Fruit fly (Drosophila melanogaster) whole organism, pupa: ENCODE results near the gene CG7011.

Experiments
- CG10348 ChIP-seq: fragments of 200-800 bp; sonication (Bioruptor generic); IDR thresholded peaks from 2 replicates; pipeline ENCODE4 v1.3.6; 2022; ENCODE audit warnings: missing biosample characterization, missing genetic modification characterization
- CG12605 ChIP-seq: fragments of 200-800 bp; sonication (Bioruptor generic); IDR thresholded peaks from 2 replicates; pipeline ENCODE4 v1.3.6; 2022; ENCODE audit warnings: missing biosample characterization, missing genetic modification characterization
- CG13204 ChIP-seq: fragments of 200-800 bp; sonication (Bioruptor generic); optimal IDR thresholded peaks from 2 replicates; lab custom pipeline; 2018; ENCODE audit warnings: missing biosample characterization, mild to moderate bottlenecking, missing genetic modification characterization, moderate library complexity
- CG14655 ChIP-seq: fragments of 200-800 bp; sonication (Bioruptor generic); optimal IDR thresholded peaks from 3 replicates; lab custom pipeline; 2017; ENCODE audit warnings: mild to moderate bottlenecking, missing biosample characterization, missing genetic modification reagents, missing genetic modification characterization
- CG15710 ChIP-seq: fragments of 200-800 bp; sonication (Bioruptor generic); optimal IDR thresholded peaks from 2 replicates; lab custom pipeline; 2018; ENCODE audit warnings: missing biosample characterization, mild to moderate bottlenecking, missing genetic modification characterization, moderate library complexity
- CG17806 ChIP-seq: fragments of 200-800 bp; sonication (Bioruptor generic); optimal IDR thresholded peaks from 2 replicates; lab custom pipeline; 2018; ENCODE audit warnings: missing biosample characterization, mild to moderate bottlenecking, missing genetic modification characterization, moderate library complexity
- CG32121 ChIP-seq: fragments of 200-800 bp; sonication (Bioruptor generic); IDR thresholded peaks from 2 replicates; pipeline ENCODE4 v1.3.6; 2022; ENCODE audit warnings: missing biosample characterization, missing genetic modification characterization
- CG34367 ChIP-seq: fragments of 200-800 bp; sonication (Bioruptor generic); optimal IDR thresholded peaks from 2 replicates; lab custom pipeline; 2018; ENCODE audit warnings: missing biosample characterization, mild to moderate bottlenecking, missing genetic modification characterization
- CG4496 ChIP-seq: fragments of 200-800 bp; sonication (Bioruptor generic); IDR thresholded peaks from 3 replicates; pipeline ENCODE4 v1.3.6; 2022; ENCODE audit warnings: missing biosample characterization, missing genetic modification characterization
- CG8159 ChIP-seq: fragments of 200-800 bp; sonication (Bioruptor generic); optimal IDR thresholded peaks from 3 replicates; lab custom pipeline; 2018; ENCODE audit warnings: missing biosample characterization, mild to moderate bottlenecking, missing genetic modification characterization, moderate library complexity
- CG8301 ChIP-seq: fragments of 200-800 bp; sonication (Bioruptor generic); optimal IDR thresholded peaks from 2 replicates; lab custom pipeline; 2018; ENCODE audit warnings: missing biosample characterization, mild to moderate bottlenecking, missing genetic modification characterization
- CG9948 ChIP-seq: fragments of 200-800 bp; sonication (Bioruptor generic); optimal IDR thresholded peaks from 2 replicates; lab custom pipeline; 2018; ENCODE audit warnings: missing biosample characterization, mild to moderate bottlenecking, missing genetic modification characterization, moderate library complexity
- D1 ChIP-seq: fragments of 200-800 bp; sonication (Bioruptor generic); optimal IDR thresholded peaks from 2 replicates; lab custom pipeline; 2018; ENCODE audit warnings: missing biosample characterization, mild to moderate bottlenecking, missing genetic modification characterization, moderate library complexity
- EcR ChIP-seq: fragments of 200-800 bp; sonication (Bioruptor generic); optimal IDR thresholded peaks from 3 replicates; lab custom pipeline; 2019; ENCODE audit warnings: missing biosample characterization, missing genetic modification characterization, mild to moderate bottlenecking, moderate library complexity, missing genetic modification reagents
- Ets98B ChIP-seq: fragments of 200-800 bp; sonication (Bioruptor generic); IDR thresholded peaks from 2 replicates; pipeline ENCODE4 v1.3.6; 2022; ENCODE audit warnings: missing biosample characterization, missing genetic modification characterization
- Pif1A ChIP-seq: fragments of 200-800 bp; sonication (Bioruptor generic); optimal IDR thresholded peaks from 3 replicates; lab custom pipeline; 2016; ENCODE audit warnings: missing biosample characterization, missing genetic modification characterization
- Pif1B ChIP-seq: fragments of 200-800 bp; sonication (Bioruptor generic); optimal IDR thresholded peaks from 3 replicates; lab custom pipeline; 2016; ENCODE audit warnings: missing biosample characterization, missing genetic modification characterization
- Snoo ChIP-seq: fragments of 200-800 bp; sonication (Bioruptor generic); optimal IDR thresholded peaks from 3 replicates; lab custom pipeline; 2017; ENCODE audit warnings: missing biosample characterization, mild to moderate bottlenecking, missing genetic modification characterization, inconsistent platforms
- fd96Ca ChIP-seq: fragments of 200-800 bp; sonication (Bioruptor generic); IDR thresholded peaks from 3 replicates; pipeline ENCODE4 v1.3.6; 2022; ENCODE audit warnings: missing biosample characterization, missing genetic modification characterization
- gl ChIP-seq: fragments of 200-800 bp; sonication (Bioruptor generic); optimal IDR thresholded peaks from 2 replicates; lab custom pipeline; 2018; ENCODE audit warnings: missing biosample characterization, mild to moderate bottlenecking, missing genetic modification characterization
- rn ChIP-seq: fragments of 200-800 bp; sonication (Bioruptor generic); IDR thresholded peaks from 2 replicates; pipeline ENCODE4 v1.3.6; 2022; ENCODE audit warnings: missing biosample characterization, missing genetic modification characterization

Gene CG7011

DNA sequence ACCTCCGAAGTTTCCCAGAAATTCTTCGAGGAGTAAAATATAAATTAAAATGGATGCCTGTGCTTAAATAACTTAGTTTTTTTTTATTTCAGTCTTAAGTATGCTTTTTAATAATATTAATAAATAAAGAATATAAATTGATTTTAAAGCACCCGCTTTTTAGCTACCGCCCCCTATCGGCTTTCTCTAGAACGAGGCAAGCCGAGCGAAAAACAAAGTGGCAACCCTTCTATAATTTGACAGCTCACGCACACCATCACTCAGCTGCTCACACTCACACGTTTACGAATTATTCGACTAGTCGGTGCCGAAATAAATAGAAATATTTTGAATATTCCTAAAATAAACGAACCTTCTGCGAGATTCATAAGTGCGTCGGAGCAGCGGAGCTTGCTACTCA, 1.9 kb downstream of the CG7011 start, which contains the start of gene CG6878:
CG6878 (plus strand) TSS at position 269 of the 400 bp plus-strand sequence.
- no peak for TF ChIP-seq Snoo (tag; lab: Kevin White, UChicago)
- no peak for TF ChIP-seq Pif1A
- TF ChIP-seq CG32121 (GFP tag; lab: Robert Waterston, UW) = no peak
- no peak for TF ChIP-seq Ets98B
- no peak for TF ChIP-seq CG4496
- TF ChIP-seq gl (tag; lab: Kevin White, UChicago) = no peak
- TF ChIP-seq D1 (tag; lab: Kevin White, UChicago) = no peak
- no peak for TF ChIP-seq CG13204 (GFP tag; lab: Kevin White, UChicago)
- no peak for TF ChIP-seq Pif1B (GFP tag; lab: Kevin White, UChicago)

DNA sequence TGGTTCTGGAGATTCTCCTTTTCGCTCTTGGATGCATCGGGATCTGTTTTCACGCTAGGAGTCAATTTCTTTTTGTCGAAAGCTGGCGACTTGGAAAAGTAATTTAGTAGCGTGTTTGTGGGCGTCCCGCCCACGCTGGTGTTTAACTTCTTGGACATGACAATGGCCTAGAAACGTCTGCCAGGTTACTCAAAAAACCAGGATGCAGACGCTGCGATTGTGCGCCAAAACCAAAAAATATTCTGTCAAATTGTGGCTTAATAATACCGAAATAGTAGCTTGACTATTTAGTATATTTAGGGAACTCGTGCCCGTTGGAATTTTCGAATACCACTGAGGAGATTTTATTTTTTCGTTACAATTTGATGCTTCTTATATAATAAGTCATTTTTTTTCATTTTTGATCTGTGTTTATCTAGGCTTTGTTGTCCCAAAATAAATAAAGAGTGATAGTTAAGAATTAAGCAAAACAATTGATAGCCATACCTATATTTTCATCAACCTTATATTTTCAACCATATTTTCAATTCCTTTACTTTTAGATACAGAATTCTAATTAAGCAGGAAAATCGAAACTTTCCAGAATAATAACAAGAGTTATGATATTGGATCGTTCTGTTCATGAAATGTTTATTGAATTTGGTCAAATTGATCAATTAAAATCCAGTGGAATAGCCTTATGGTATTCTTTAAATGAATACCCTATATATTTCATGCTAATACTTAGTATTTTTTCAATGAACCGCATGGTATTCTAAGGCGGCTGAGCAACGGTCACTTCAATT, 4.9 kb downstream of the CG7011 start, which contains the start of the genes Msh6 and Prp31:
Msh6 (minus strand) TSS at position 233 of the 785 bp plus-strand sequence.
Prp31 (plus strand) TSS at position 771 of the 785 bp plus-strand sequence.
- TF ChIP-seq EcR (GFP tag; lab: Kevin White, UChicago) = no peak
- peak; percentile 66 for TF ChIP-seq CG34367 (tag; lab: Kevin White, UChicago)
- TF ChIP-seq Ets98B = no peak; the same call in 1 of the 2 replicates
- TF ChIP-seq CG8159 = peak; percentile 76
- no peak for TF ChIP-seq Pif1B (GFP tag; lab: Kevin White, UChicago)
- no peak for TF ChIP-seq fd96Ca (GFP tag; lab: Robert Waterston, UW)
- no peak for TF ChIP-seq rn (GFP tag; lab: Robert Waterston, UW)
- peak; percentile 62 for TF ChIP-seq CG8301
- TF ChIP-seq CG14655 (GFP tag; lab: Kevin White, UChicago) = no peak
- TF ChIP-seq Snoo (tag; lab: Kevin White, UChicago) = peak; percentile 44
- TF ChIP-seq CG17806 (tag; lab: Kevin White, UChicago) = peak; percentile 65
- 0 out of 2 replicates have a peak, but pooled peaks have one; percentile 23 for TF ChIP-seq CG10348 (GFP tag; lab: Robert Waterston, UW)
- no peak for TF ChIP-seq gl (tag; lab: Kevin White, UChicago)
- TF ChIP-seq CG12605 (GFP tag; lab: Robert Waterston, UW) = no peak
- no peak for TF ChIP-seq D1 (tag; lab: Kevin White, UChicago)
- TF ChIP-seq Pif1A = no peak
- TF ChIP-seq CG4496 = peak; percentile 53; the same call in 2 of the 3 replicates
- TF ChIP-seq CG15710 (tag; lab: Kevin White, UChicago) = peak; percentile 75
- TF ChIP-seq CG32121 (GFP tag; lab: Robert Waterston, UW) = no peak
- peak; percentile 75 for TF ChIP-seq CG9948 (tag; lab: Kevin White, UChicago)
- TF ChIP-seq CG13204 (GFP tag; lab: Kevin White, UChicago) = no peak

DNA sequence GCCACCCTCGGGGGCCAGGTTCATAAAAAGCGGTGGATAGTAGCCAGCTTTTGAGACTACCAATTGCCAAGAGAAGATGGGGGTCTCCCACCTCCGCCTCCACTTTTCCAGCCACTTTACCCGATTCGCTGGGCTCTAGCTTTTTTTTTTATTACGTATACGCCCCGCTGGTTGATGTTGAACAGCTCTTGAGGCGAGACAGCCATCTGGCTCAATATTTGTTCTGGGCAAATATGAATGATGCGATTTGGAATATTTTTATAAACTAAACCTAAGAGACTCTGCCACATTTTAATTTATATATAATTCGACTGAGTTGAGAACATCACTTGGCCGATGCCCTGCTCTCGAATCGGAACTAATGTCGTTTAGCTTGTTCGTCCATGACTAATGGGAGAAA, 13.4 kb downstream of the CG7011 start:
- TF ChIP-seq CG10348 (GFP tag; lab: Robert Waterston, UW) = no peak
- TF ChIP-seq CG4496 = no peak
- no peak for TF ChIP-seq CG14655 (GFP tag; lab: Kevin White, UChicago)
- no peak for TF ChIP-seq gl (tag; lab: Kevin White, UChicago)
- TF ChIP-seq Snoo (tag; lab: Kevin White, UChicago) = no peak
- TF ChIP-seq Pif1A = no peak
- TF ChIP-seq CG13204 (GFP tag; lab: Kevin White, UChicago) = no peak
- TF ChIP-seq fd96Ca (GFP tag; lab: Robert Waterston, UW) = no peak
- no peak for TF ChIP-seq CG32121 (GFP tag; lab: Robert Waterston, UW)
- TF ChIP-seq CG8301 = no peak
- TF ChIP-seq Pif1B (GFP tag; lab: Kevin White, UChicago) = no peak
- no peak for TF ChIP-seq Ets98B
- no peak for TF ChIP-seq rn (GFP tag; lab: Robert Waterston, UW)
- TF ChIP-seq CG34367 (tag; lab: Kevin White, UChicago) = no peak
- no peak for TF ChIP-seq CG17806 (tag; lab: Kevin White, UChicago)
- no peak for TF ChIP-seq CG12605 (GFP tag; lab: Robert Waterston, UW)
- no peak for TF ChIP-seq CG15710 (tag; lab: Kevin White, UChicago)
- TF ChIP-seq D1 (tag; lab: Kevin White, UChicago) = no peak

DNA sequence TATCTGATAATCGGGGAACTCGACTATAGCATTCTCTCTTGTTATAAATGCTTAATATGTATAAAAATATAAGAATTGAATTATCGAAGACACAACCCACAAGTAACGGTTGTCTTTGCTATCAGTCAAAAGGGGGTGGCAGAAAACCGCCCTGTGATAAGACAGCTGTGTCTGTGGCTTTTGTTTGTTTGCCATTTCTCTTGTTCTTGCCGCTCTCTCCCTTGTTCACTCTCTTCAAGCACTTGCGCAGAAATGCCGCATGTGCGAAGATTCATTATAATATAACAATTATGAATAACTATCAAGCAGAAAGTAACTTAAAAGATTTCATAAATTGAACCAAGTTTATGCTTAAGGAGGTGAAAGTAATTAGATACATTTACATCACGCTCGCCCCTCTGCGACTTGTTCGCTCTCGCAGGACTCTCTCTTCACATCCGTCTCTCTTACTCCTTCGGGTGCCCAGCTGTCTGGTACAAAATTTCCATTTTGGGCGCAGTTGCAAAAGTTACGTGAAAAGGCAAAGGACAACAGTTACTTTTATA, 16.7 kb downstream of the CG7011 start, which contains the start of gene FucTA:
FucTA (plus strand) TSS at position 495 of the 545 bp plus-strand sequence.
- TF ChIP-seq rn (GFP tag; lab: Robert Waterston, UW) (no peak), CG13204 (GFP tag; lab: Kevin White, UChicago) (no peak), fd96Ca (GFP tag; lab: Robert Waterston, UW) (no peak), D1 (tag; lab: Kevin White, UChicago) (no peak), CG34367 (tag; lab: Kevin White, UChicago) (no peak), CG32121 (GFP tag; lab: Robert Waterston, UW) (no peak), CG17806 (tag; lab: Kevin White, UChicago) (no peak), gl (tag; lab: Kevin White, UChicago) (no peak), CG9948 (tag; lab: Kevin White, UChicago) (no peak), CG14655 (GFP tag; lab: Kevin White, UChicago) (no peak), Ets98B (no peak), Pif1A (no peak), EcR (GFP tag; lab: Kevin White, UChicago) (no peak), Snoo (tag; lab: Kevin White, UChicago) (no peak), CG15710 (tag; lab: Kevin White, UChicago) (no peak), CG8301 (no peak)
